Fruit fly (Drosophila melanogaster) whole organism, wandering third instar larva: ENCODE data around the gene Brr2.

Experiments
- Dif ChIP-seq: fragments of 200-275, 200-300 bp; sonication (Bioruptor generic); optimal IDR thresholded peaks from 2 replicates; lab custom pipeline; 2018; ENCODE audit warnings: missing biosample characterization, missing genetic modification characterization; ENCODE audit not compliant: partially characterized antibody
- jim ChIP-seq: fragments of 175-275, 200-325 bp; sonication (Bioruptor generic); optimal IDR thresholded peaks from 2 replicates; lab custom pipeline; 2016; ENCODE audit warnings: missing biosample characterization, mild to moderate bottlenecking, missing genetic modification characterization
- rgr ChIP-seq: fragments of 200-800 bp; sonication (Bioruptor generic); optimal IDR thresholded peaks from 3 replicates; lab custom pipeline; 2016; ENCODE audit warnings: missing biosample characterization, mild to moderate bottlenecking, missing genetic modification characterization

DNA sequence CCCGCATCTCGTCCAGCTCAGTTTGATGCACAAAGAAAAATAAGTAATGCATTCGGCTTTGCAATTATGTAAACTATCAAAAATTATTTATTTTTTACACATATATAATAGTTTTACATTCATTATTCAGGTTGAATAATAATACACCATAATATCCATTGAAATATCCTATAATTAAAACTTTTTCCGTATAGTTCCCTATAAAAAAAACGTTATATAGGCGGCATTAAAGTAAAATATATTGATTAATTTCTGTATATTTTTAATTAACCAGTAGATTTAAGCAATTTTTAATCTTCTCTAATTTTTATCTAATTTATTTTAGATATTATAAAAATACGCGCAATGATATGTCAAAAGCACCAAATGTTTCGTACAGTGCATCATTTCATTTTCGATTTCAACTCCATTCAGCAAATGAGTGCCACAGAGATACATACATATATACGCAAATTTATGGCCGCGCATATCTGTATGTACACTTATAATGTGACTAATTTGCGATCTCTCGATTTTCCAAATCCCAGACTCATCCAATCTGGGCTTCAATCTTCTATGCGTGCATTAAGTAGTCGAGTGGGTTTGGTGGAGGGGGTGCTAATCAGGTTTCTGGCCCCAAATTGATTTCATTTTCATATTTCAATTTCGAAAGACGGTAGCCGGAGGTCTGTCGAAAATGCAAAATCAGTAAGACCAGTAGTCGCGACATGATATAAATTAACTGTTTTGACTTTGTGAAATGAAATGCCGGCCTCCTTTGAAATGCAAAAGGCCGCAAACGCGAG lies 45.7 kb upstream of the Brr2 start:
- no peak for TF ChIP-seq Dif (GFP tag; lab: Kevin White, UChicago)
- TF ChIP-seq rgr (GFP tag; lab: Kevin White, UChicago): no peak
- TF ChIP-seq jim: no peak
